Worm (Caenorhabditis elegans): Measurements from ENCODE around the gene F36G3.1.
A peak's percentile ranks its signal among the peaks of the same experiment; 100 is the strongest.

F36G3.1 gene

DNA sequence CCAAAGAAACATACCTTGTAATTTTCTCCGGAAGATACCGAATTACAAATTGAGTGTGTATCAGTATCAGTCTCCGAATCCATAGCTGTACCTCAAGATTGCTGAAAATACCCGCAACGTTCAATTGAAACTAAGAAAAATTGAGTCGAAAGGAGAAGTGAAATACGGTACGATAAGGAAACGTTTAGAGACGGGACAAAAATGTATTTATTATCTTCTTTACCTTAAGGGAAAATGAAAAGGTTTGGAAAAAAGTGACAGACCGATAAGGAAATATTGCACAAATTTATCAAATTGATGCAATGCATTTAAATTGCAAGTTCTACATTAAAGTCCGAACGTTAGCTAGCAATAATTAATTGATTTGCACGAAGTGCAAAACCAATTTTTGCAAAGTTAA is at the start of gene F36G3.1:
Gene F36G3.1 (minus strand): TSS at position 101 of the 400 bp plus-strand sequence.
- TF ChIP-seq elt-3 (tag; optimal IDR thresholded peaks at IDR 0.05) (no peak), ham-2 (GFP tag; optimal IDR thresholded peaks at IDR 0.05) (no peak), ceh-39 (tag; optimal IDR thresholded peaks at IDR 0.05) (no peak), sptf-1 (tag; optimal IDR thresholded peaks at IDR 0.05) (no peak), lsy-2 (tag; optimal IDR thresholded peaks at IDR 0.05) (no peak), pha-4 (tag; optimal IDR thresholded peaks at IDR 0.05) (no peak), nhr-76 (tag; optimal IDR thresholded peaks at IDR 0.05) (no peak), unc-39 (tag; optimal IDR thresholded peaks at IDR 0.05) (no peak), ces-1 (GFP tag; optimal IDR thresholded peaks at IDR 0.05) (no peak), nhr-237 (tag; optimal IDR thresholded peaks at IDR 0.05) (no peak)

ce11 chrX:9837989-9838541 is 49.1 kb upstream of the F36G3.1 start, which contains the start of gene ipla-2:
ipla-2 (minus strand) TSS chrX:9838039.
- TF ChIP-seq mep-1 (tag; optimal IDR thresholded peaks at IDR 0.05) (peak; percentile 24), unc-62 (GFP tag; optimal IDR thresholded peaks at IDR 0.05) (peak; percentile 44), ces-1 (GFP tag; optimal IDR thresholded peaks at IDR 0.05) (peak; percentile 58), lin-13 (tag; optimal IDR thresholded peaks at IDR 0.05) (no peak), mab-5 (tag; optimal IDR thresholded peaks at IDR 0.05) (no peak), hlh-1 (tag; optimal IDR thresholded peaks at IDR 0.05) (peak; percentile 16), unc-120 (tag; optimal IDR thresholded peaks at IDR 0.05; ENCODE audit: poor library complexity, severe bottlenecking) (peak; percentile 7), ceh-39 (tag; optimal IDR thresholded peaks at IDR 0.05) (no peak), sem-2 (GFP tag; optimal IDR thresholded peaks at IDR 0.05) (no peak), blmp-1 (tag; optimal IDR thresholded peaks at IDR 0.05) (no peak), nhr-28 (tag; optimal IDR thresholded peaks at IDR 0.05) (no peak), M03D4.4 (tag; optimal IDR thresholded peaks at IDR 0.05) (no peak)

DNA sequence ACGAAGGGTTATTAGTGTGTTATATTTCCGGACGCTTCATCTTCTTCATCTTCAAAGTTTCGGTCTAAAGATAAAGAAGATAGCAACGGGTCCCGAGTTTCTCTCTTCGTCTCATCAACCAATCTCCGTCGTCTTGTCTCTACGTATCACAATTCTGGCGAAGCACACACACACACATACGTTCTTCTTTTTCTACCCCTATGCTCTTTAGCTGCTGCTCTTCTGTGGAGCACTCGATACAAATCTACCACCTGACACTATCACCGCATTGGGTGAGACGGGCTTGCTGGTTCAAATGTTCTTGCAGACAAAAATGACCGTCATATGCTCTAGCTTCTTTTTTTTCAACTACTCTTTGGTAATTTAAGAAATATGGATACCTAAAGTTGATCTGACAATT is 43.4 kb upstream of the F36G3.1 start:
- peak; percentile 9 for TF ChIP-seq unc-62 (GFP tag; optimal IDR thresholded peaks at IDR 0.05)
- no peak for TF ChIP-seq nhr-12 (tag; optimal IDR thresholded peaks at IDR 0.05)
- peak; percentile 92 for TF ChIP-seq hlh-1 (tag; optimal IDR thresholded peaks at IDR 0.05)
- TF ChIP-seq unc-120 (tag; optimal IDR thresholded peaks at IDR 0.05; ENCODE audit: poor library complexity, severe bottlenecking), result peak; percentile 84

ce11 chrX:9831215-9831614 is 42.2 kb upstream of the F36G3.1 start, which contains the start of gene rrc-1:
rrc-1 (minus strand) TSS chrX:9831288.
- TF ChIP-seq mls-2 (tag; optimal IDR thresholded peaks at IDR 0.05), result no peak
- TF ChIP-seq nhr-2 (tag; optimal IDR thresholded peaks at IDR 0.05), result no peak
- TF ChIP-seq sptf-1 (tag; optimal IDR thresholded peaks at IDR 0.05), result no peak
- TF ChIP-seq snpc-4 (tag; optimal IDR thresholded peaks at IDR 0.05), result no peak
- TF ChIP-seq drap-1 (GFP tag; optimal IDR thresholded peaks at IDR 0.05), result no peak
- no peak for TF ChIP-seq M03D4.4 (tag; optimal IDR thresholded peaks at IDR 0.05)
- TF ChIP-seq pha-4 (tag; optimal IDR thresholded peaks at IDR 0.05), result no peak
- no peak for TF ChIP-seq ceh-39 (tag; optimal IDR thresholded peaks at IDR 0.05)
- no peak for TF ChIP-seq nhr-76 (tag; optimal IDR thresholded peaks at IDR 0.05)
- TF ChIP-seq ces-1 (GFP tag; optimal IDR thresholded peaks at IDR 0.05), result no peak
- TF ChIP-seq ztf-11 (tag; optimal IDR thresholded peaks at IDR 0.05), result no peak
- TF ChIP-seq ceh-83 (GFP tag; optimal IDR thresholded peaks at IDR 0.05), result no peak
- no peak for TF ChIP-seq zip-8 (tag; optimal IDR thresholded peaks at IDR 0.05)
- TF ChIP-seq flh-1 (GFP tag; optimal IDR thresholded peaks at IDR 0.05), result no peak
- no peak for TF ChIP-seq mab-5 (tag; optimal IDR thresholded peaks at IDR 0.05)

ce11 chrX:9822606-9823264 is 33.7 kb upstream of the F36G3.1 start:
- TF ChIP-seq pha-4 (tag; optimal IDR thresholded peaks at IDR 0.05) (peak; percentile 73), lin-32 (GFP tag; optimal IDR thresholded peaks at IDR 0.05) (no peak), drap-1 (GFP tag; optimal IDR thresholded peaks at IDR 0.05) (no peak), nhr-237 (tag; optimal IDR thresholded peaks at IDR 0.05) (no peak), ces-1 (GFP tag; optimal IDR thresholded peaks at IDR 0.05) (no peak), unc-120 (tag; optimal IDR thresholded peaks at IDR 0.05; ENCODE audit: poor library complexity, severe bottlenecking) (peak; percentile 63), nhr-76 (tag; optimal IDR thresholded peaks at IDR 0.05) (no peak), ceh-83 (GFP tag; optimal IDR thresholded peaks at IDR 0.05) (no peak), tbx-8 (GFP tag; optimal IDR thresholded peaks at IDR 0.05) (no peak), snpc-4 (tag; optimal IDR thresholded peaks at IDR 0.05) (no peak), elt-3 (tag; optimal IDR thresholded peaks at IDR 0.05) (no peak), lin-13 (tag; optimal IDR thresholded peaks at IDR 0.05) (peak; percentile 30), ham-2 (GFP tag; optimal IDR thresholded peaks at IDR 0.05) (peak; percentile 62), mls-2 (tag; optimal IDR thresholded peaks at IDR 0.05) (peak; percentile 51), sptf-1 (tag; optimal IDR thresholded peaks at IDR 0.05) (peak; percentile 45), hlh-1 (tag; optimal IDR thresholded peaks at IDR 0.05) (peak; percentile 25), nhr-2 (tag; optimal IDR thresholded peaks at IDR 0.05) (peak; percentile 6)
